Worm (Caenorhabditis elegans) whole organism, late embryonic: Measurements from ENCODE around the gene srbc-23.

ENCODE experiments used
- ceh-2 ChIP-seq: sonication (generic microtip); optimal IDR thresholded peaks from 2 replicates; lab custom pipeline; 2016; ENCODE audit warnings: missing genotype, missing genetic modification characterization, missing compliant biosample characterization
- dmd-4 ChIP-seq: sonication (generic microtip); optimal IDR thresholded peaks from 2 replicates; lab custom pipeline; 2016; ENCODE audit warnings: borderline replicate concordance, missing genetic modification characterization, missing compliant biosample characterization
- elt-2 ChIP-seq: sonication (generic microtip); optimal IDR thresholded peaks from 2 replicates; lab custom pipeline; 2016; ENCODE audit warnings: missing genetic modification reagents, missing genetic modification characterization, missing compliant biosample characterization
- ets-4 ChIP-seq: sonication (generic microtip); optimal IDR thresholded peaks from 2 replicates; lab custom pipeline; 2016; ENCODE audit warnings: missing genetic modification characterization, missing compliant biosample characterization
- gmeb-2 ChIP-seq: sonication (generic microtip); optimal IDR thresholded peaks from 2 replicates; lab custom pipeline; 2016; ENCODE audit warnings: missing genetic modification characterization, inconsistent platforms, missing compliant biosample characterization
- hlh-30 ChIP-seq: sonication (generic microtip); optimal IDR thresholded peaks from 2 replicates; lab custom pipeline; 2017; ENCODE audit warnings: antibody characterized with exemption, missing genetic modification characterization, missing compliant biosample characterization; ENCODE audit not compliant: insufficient read depth
- nhr-11 ChIP-seq: fragments of 150-350 bp; optimal IDR thresholded peaks from 2 replicates; lab custom pipeline; 2014; ENCODE audit warnings: missing biosample characterization, missing genetic modification characterization
- pag-3 ChIP-seq: sonication (generic microtip); optimal IDR thresholded peaks from 2 replicates; lab custom pipeline; 2016; ENCODE audit warnings: missing compliant biosample characterization, missing genetic modification characterization, borderline replicate concordance
- pha-4 ChIP-seq: fragments of 150-350 bp; optimal IDR thresholded peaks from 2 replicates; lab custom pipeline; 2018; ENCODE audit warnings: missing biosample characterization, missing genetic modification reagents, missing genetic modification characterization
- rnt-1 ChIP-seq: sonication (generic microtip); optimal IDR thresholded peaks from 2 replicates; lab custom pipeline; 2016; ENCODE audit warnings: missing genetic modification characterization, missing compliant biosample characterization
- tbx-2 ChIP-seq: sonication (generic microtip); optimal IDR thresholded peaks from 2 replicates; lab custom pipeline; 2016; ENCODE audit warnings: missing genetic modification characterization, missing compliant biosample characterization
- tbx-7 ChIP-seq: sonication (generic microtip); optimal IDR thresholded peaks from 2 replicates; lab custom pipeline; 2016; ENCODE audit warnings: missing genotype, missing genetic modification characterization, missing compliant biosample characterization

ce11 chrV:2155232-2155631, 1.9 kb downstream of the srbc-23 start, which contains the start of gene srbc-21:
- TF ChIP-seq dmd-4 (tag; lab: Kevin White, UChicago), result no peak
- TF ChIP-seq pha-4 (tag; lab: Kevin White, UChicago), result no peak
- no peak for TF ChIP-seq nhr-11 (tag; lab: Kevin White, UChicago)
- TF ChIP-seq rnt-1 (tag; lab: Kevin White, UChicago), result no peak
- TF ChIP-seq ets-4 (tag; lab: Kevin White, UChicago), result no peak
- no peak for TF ChIP-seq tbx-7 (tag; lab: Kevin White, UChicago)
- no peak for TF ChIP-seq gmeb-2
- TF ChIP-seq tbx-2 (tag; lab: Kevin White, UChicago), result no peak
- TF ChIP-seq ceh-2 (tag; lab: Kevin White, UChicago), result no peak
- no peak for TF ChIP-seq pag-3 (tag; lab: Kevin White, UChicago)
- no peak for TF ChIP-seq elt-2
- no peak for TF ChIP-seq hlh-30 (tag; lab: Kevin White, UChicago)
